Fruit fly (Drosophila melanogaster) whole organism, embryonic: ENCODE results near the gene Vm32E.

Experiments
- CG6254 ChIP-seq: fragments of 200-800 bp; sonication (Bioruptor generic); optimal IDR thresholded peaks from 3 replicates; lab custom pipeline; 2017; ENCODE audit warnings: mild to moderate bottlenecking, missing biosample characterization, missing genetic modification reagents, missing genetic modification characterization
- CG6854 ChIP-seq: fragments of 200-800 bp; sonication (Bioruptor generic); optimal IDR thresholded peaks from 3 replicates; lab custom pipeline; 2017; ENCODE audit warnings: missing biosample characterization, mild to moderate bottlenecking, missing genetic modification characterization
- Elba2 ChIP-seq: fragments of 200-800 bp; sonication (Bioruptor generic); optimal IDR thresholded peaks from 3 replicates; lab custom pipeline; 2016; ENCODE audit warnings: missing biosample characterization, missing genetic modification characterization
- Fer1 ChIP-seq: fragments of 200-800 bp; sonication (Bioruptor generic); optimal IDR thresholded peaks from 2 replicates; lab custom pipeline; 2017; ENCODE audit warnings: missing biosample characterization, mild to moderate bottlenecking, missing genetic modification characterization
- Med ChIP-seq: fragments of 200-800 bp; sonication (Bioruptor generic); peaks from one replicate; lab custom pipeline; 2016; ENCODE audit warnings: missing biosample characterization, missing genetic modification characterization, mild to moderate bottlenecking, inconsistent platforms, moderate library complexity
- lab ChIP-seq: fragments of 200-800 bp; sonication (Bioruptor generic); optimal IDR thresholded peaks from 3 replicates; lab custom pipeline; 2017; ENCODE audit warnings: missing biosample characterization, missing genetic modification characterization, mild to moderate bottlenecking, moderate library complexity, missing genetic modification reagents
- lov ChIP-seq, 2 experiments: fragments of 200-800 bp in 1 of 2; fragments of >200 bp in 1 of 2; sonication (Bioruptor generic) in 1 of 2; IDR thresholded peaks in 1 of 2; optimal IDR thresholded peaks in 1 of 2; 2 replicates in 1 of 2; 3 replicates in 1 of 2; pipeline versions ENCODE4 v1.3.6 to Lab custom; 2017 to 2022; ENCODE audit warnings: missing biosample characterization in 1 of 2, missing genetic modification characterization in 1 of 2

dm6 chr2L:11171615-11172356 is at the start of gene Vm32E:
- TF ChIP-seq Fer1 (GFP tag; lab: Kevin White, UChicago) (no peak), CG6854 (GFP tag; lab: Kevin White, UChicago) (no peak), Elba2 (GFP tag; lab: Kevin White, UChicago) (no peak), lov (optimal IDR thresholded peaks at IDR 0.05; lab: Kevin White, UChicago) (no peak), lov (GFP tag; IDR thresholded peaks at IDR 0.05; lab: Robert Waterston, UW) (no peak), CG6254 (GFP tag; lab: Kevin White, UChicago) (no peak), lab (GFP tag; lab: Kevin White, UChicago) (no peak), Med (GFP tag; lab: Kevin White, UChicago) (peak; percentile 71)
